Worm (Caenorhabditis elegans) whole organism, L3 larva: ENCODE data around the gene F49F1.15.

ENCODE experiments used
- ZK546.5 ChIP-seq: sonication (generic microtip); optimal IDR thresholded peaks from 2 replicates; lab custom pipeline; 2017; ENCODE audit warnings: missing biosample characterization, missing genetic modification characterization
- daf-12 ChIP-seq: fragments of 150-350 bp; optimal IDR thresholded peaks from 2 replicates; lab custom pipeline; 2014; ENCODE audit warnings: missing biosample characterization, missing genetic modification reagents, missing genetic modification characterization
- lin-15B ChIP-seq: fragments of 150-350 bp; optimal IDR thresholded peaks from 2 replicates; lab custom pipeline; 2014; ENCODE audit warnings: missing biosample characterization, missing genetic modification characterization
- nhr-237 ChIP-seq: fragments of 150-350 bp; optimal IDR thresholded peaks from 2 replicates; lab custom pipeline; 2014; ENCODE audit warnings: missing biosample characterization, missing genetic modification characterization
- nhr-25 ChIP-seq: sonication (generic microtip); optimal IDR thresholded peaks from 2 replicates; lab custom pipeline; 2017; ENCODE audit warnings: missing biosample characterization, missing genetic modification characterization
- nhr-77 ChIP-seq: fragments of 150-350 bp; optimal IDR thresholded peaks from 2 replicates; lab custom pipeline; 2014; ENCODE audit warnings: missing biosample characterization, missing genetic modification characterization
- tbx-2 ChIP-seq: sonication (generic microtip); optimal IDR thresholded peaks from 2 replicates; lab custom pipeline; 2016; ENCODE audit warnings: mild to moderate bottlenecking, missing genetic modification characterization, missing compliant biosample characterization
- unc-62 ChIP-seq: fragments of 150-350 bp; sonication (generic microtip); optimal IDR thresholded peaks from 4 replicates; lab custom pipeline; 2014; ENCODE audit warnings: missing biosample characterization, missing genetic modification reagents, missing genetic modification characterization

ce11 chrIV:4079514-4079913 is 34.9 kb downstream of the F49F1.15 start, which contains the start of gene C35B1.4:
- TF ChIP-seq nhr-77 (tag; lab: Kevin White, UChicago) (no peak), ZK546.5 (tag; lab: Kevin White, UChicago) (no peak), nhr-25 (no peak), daf-12 (tag; lab: Kevin White, UChicago) (no peak), tbx-2 (tag; lab: Kevin White, UChicago) (no peak), lin-15B (tag; lab: Kevin White, UChicago) (no peak), unc-62 (GFP tag; lab: Kevin White, UChicago) (no peak), nhr-237 (tag; lab: Kevin White, UChicago) (no peak)
